Worm (Caenorhabditis elegans) whole organism, L4 larva: Measurements from ENCODE around the gene prp-39.

Experiments
- F10B5.3 ChIP-seq: sonication (generic microtip); optimal IDR thresholded peaks from 2 replicates; lab custom pipeline; 2016; ENCODE audit warnings: mild to moderate bottlenecking, missing genetic modification characterization, missing compliant biosample characterization
- F37D6.2 ChIP-seq: sonication (generic microtip); optimal IDR thresholded peaks from 2 replicates; lab custom pipeline; 2016; ENCODE audit warnings: mild to moderate bottlenecking, missing genetic modification characterization, missing compliant biosample characterization
- T26A8.4 ChIP-seq: fragments of 200-800 bp; sonication (Bioruptor generic); IDR thresholded peaks from 2 replicates; pipeline ENCODE4 v1.3.6; 2022; ENCODE audit warnings: missing genetic modification characterization, missing compliant biosample characterization
- Y48G9A.11 ChIP-seq: fragments of 200-800 bp; sonication (Bioruptor generic); IDR thresholded peaks from 2 replicates; pipeline ENCODE4 v1.3.6; 2022; ENCODE audit warnings: missing genetic modification reagents, missing genetic modification characterization, missing compliant biosample characterization
- Y5F2A.4 ChIP-seq: fragments of 200-800 bp; sonication (Bioruptor generic); optimal IDR thresholded peaks from 2 replicates; lab custom pipeline; 2018; ENCODE audit warnings: mild to moderate bottlenecking, missing genetic modification characterization, missing compliant biosample characterization
- Y75B8A.6 ChIP-seq: fragments of 200-800 bp; sonication (Bioruptor generic); IDR thresholded peaks from 2 replicates; pipeline ENCODE4 v1.3.6; 2022; ENCODE audit warnings: missing genetic modification reagents, missing genetic modification characterization, missing compliant biosample characterization
- ZK337.2 ChIP-seq: fragments of 200-800 bp; sonication (Bioruptor generic); IDR thresholded peaks from 2 replicates; pipeline ENCODE4 v1.3.6; 2022; ENCODE audit warnings: missing genetic modification reagents, missing genetic modification characterization, missing compliant biosample characterization
- aly-2 ChIP-seq: sonication (generic microtip); optimal IDR thresholded peaks from 2 replicates; lab custom pipeline; 2018; ENCODE audit warnings: missing biosample characterization, missing genetic modification characterization
- arid-1 ChIP-seq: fragments of 200-800 bp; sonication (Bioruptor generic); conservative IDR thresholded peaks from 2 replicates; pipeline ENCODE4 v1.3.6; 2022; ENCODE audit warnings: missing genetic modification reagents, missing genetic modification characterization, missing compliant biosample characterization
- ceh-20 ChIP-seq: fragments of 200-800 bp; sonication (Bioruptor generic); IDR thresholded peaks from 2 replicates; pipeline ENCODE4 v1.3.6; 2022; ENCODE audit warnings: missing genetic modification reagents, missing genetic modification characterization, missing compliant biosample characterization
- ceh-28 ChIP-seq: fragments of 150-350 bp; optimal IDR thresholded peaks from 2 replicates; lab custom pipeline; 2014; ENCODE audit warnings: missing biosample characterization, missing genetic modification reagents, missing genetic modification characterization
- ceh-32 ChIP-seq: sonication (generic microtip); optimal IDR thresholded peaks from 2 replicates; lab custom pipeline; 2016; ENCODE audit warnings: mild to moderate bottlenecking, missing genetic modification characterization, missing compliant biosample characterization; ENCODE audit not compliant: poor library complexity
- cey-2 ChIP-seq: sonication (generic microtip); optimal IDR thresholded peaks from 3 replicates; lab custom pipeline; 2017; ENCODE audit warnings: missing genetic modification characterization, mild to moderate bottlenecking, missing compliant biosample characterization, antibody characterized with exemption, borderline replicate concordance; ENCODE audit not compliant: insufficient read depth
- daf-16 ChIP-seq, 3 experiments: sonication (generic microtip); optimal IDR thresholded peaks; 2 replicates each; lab custom pipeline; 2016 to 2017; ENCODE audit warnings: missing genetic modification characterization in 3 of 3, missing genetic modification reagents in 3 of 3, mild to moderate bottlenecking in 2 of 3, missing compliant biosample characterization in 2 of 3, missing biosample characterization in 1 of 3, moderate library complexity in 1 of 3
- dmd-6 ChIP-seq: fragments of 200-800 bp; sonication (Bioruptor generic); IDR thresholded peaks from 2 replicates; pipeline ENCODE4 v1.3.6; 2022; ENCODE audit warnings: missing genetic modification reagents, missing genetic modification characterization, missing compliant biosample characterization
- dpl-1 ChIP-seq: fragments of 150-350 bp; optimal IDR thresholded peaks from 2 replicates; lab custom pipeline; 2014; ENCODE audit warnings: missing biosample characterization, missing genetic modification reagents, missing genetic modification characterization
- duxl-1 ChIP-seq: sonication (generic microtip); optimal IDR thresholded peaks from 2 replicates; lab custom pipeline; 2016; ENCODE audit warnings: mild to moderate bottlenecking, missing genetic modification characterization, moderate library complexity, missing compliant biosample characterization; ENCODE audit not compliant: poor library complexity
- fkh-10 ChIP-seq: fragments of 150-350 bp; optimal IDR thresholded peaks from 2 replicates; lab custom pipeline; 2014; ENCODE audit warnings: missing biosample characterization, missing genetic modification reagents, missing genetic modification characterization
- hif-1 ChIP-seq, 2 experiments: sonication (generic microtip); optimal IDR thresholded peaks; 2 replicates each; lab custom pipeline; 2016 to 2017; ENCODE audit warnings: missing compliant biosample characterization in 2 of 2, missing genetic modification characterization in 2 of 2, missing genetic modification reagents in 2 of 2, missing genotype in 2 of 2, mild to moderate bottlenecking in 1 of 2
- hlh-11 ChIP-seq: fragments of 200-800 bp; sonication (Bioruptor generic); optimal IDR thresholded peaks from 2 replicates; lab custom pipeline; 2018; ENCODE audit warnings: mild to moderate bottlenecking, missing genetic modification characterization, missing compliant biosample characterization
- hmg-1.1 ChIP-seq: fragments of 200-800 bp; sonication (Bioruptor generic); IDR thresholded peaks from 2 replicates; pipeline ENCODE4 v1.3.6; 2022; ENCODE audit warnings: missing genetic modification reagents, missing genetic modification characterization, missing compliant biosample characterization
- jun-1 ChIP-seq: fragments of 150-350 bp; optimal IDR thresholded peaks from 2 replicates; lab custom pipeline; 2014; ENCODE audit warnings: missing biosample characterization, missing genetic modification reagents, missing genetic modification characterization
- lim-7 ChIP-seq: fragments of 200-800 bp; sonication (Bioruptor generic); IDR thresholded peaks from 2 replicates; pipeline ENCODE4 v1.3.6; 2022; ENCODE audit warnings: missing genetic modification characterization, missing compliant biosample characterization
- lin-38 ChIP-seq: fragments of 200-800 bp; sonication (Bioruptor generic); IDR thresholded peaks from 2 replicates; pipeline ENCODE4 v1.3.6; 2022; ENCODE audit warnings: missing genetic modification reagents, missing genetic modification characterization, missing compliant biosample characterization
- madf-5 ChIP-seq, 2 experiments: fragments of 200-800 bp; sonication (Bioruptor generic); IDR thresholded peaks; 2 replicates each; pipeline ENCODE4 v1.3.6; 2022; ENCODE audit warnings: missing compliant biosample characterization in 2 of 2, missing genetic modification characterization in 2 of 2
- madf-9 ChIP-seq: fragments of 200-800 bp; sonication (Bioruptor generic); conservative IDR thresholded peaks from 2 replicates; pipeline ENCODE4 v1.3.6; 2022; ENCODE audit warnings: missing genetic modification reagents, missing genetic modification characterization, missing compliant biosample characterization
- mdl-1 ChIP-seq, 2 experiments: fragments of 150-350 bp in 1 of 2; sonication (generic microtip) in 1 of 2; optimal IDR thresholded peaks; 2 replicates each; lab custom pipeline; 2014 to 2017; ENCODE audit warnings: missing biosample characterization in 2 of 2, missing genetic modification characterization in 2 of 2
- mep-1 ChIP-seq: fragments of 150-350 bp; sonication (generic microtip); optimal IDR thresholded peaks from 3 replicates; lab custom pipeline; 2014; ENCODE audit warnings: missing biosample characterization, missing genetic modification characterization
- mes-2 ChIP-seq: sonication (generic microtip); optimal IDR thresholded peaks from 2 replicates; lab custom pipeline; 2016; ENCODE audit warnings: missing genotype, mild to moderate bottlenecking, missing genetic modification characterization, missing compliant biosample characterization; ENCODE audit not compliant: poor library complexity, severe bottlenecking
- mxl-3 ChIP-seq: fragments of 200-800 bp; sonication (Bioruptor generic); optimal IDR thresholded peaks from 2 replicates; lab custom pipeline; 2018; ENCODE audit warnings: mild to moderate bottlenecking, missing genetic modification characterization, missing compliant biosample characterization
- nhr-102 ChIP-seq: sonication (generic microtip); optimal IDR thresholded peaks from 2 replicates; lab custom pipeline; 2016; ENCODE audit warnings: mild to moderate bottlenecking, missing genetic modification characterization, moderate library complexity, missing compliant biosample characterization
- nhr-111 ChIP-seq: fragments of 200-800 bp; sonication (Bioruptor generic); optimal IDR thresholded peaks from 2 replicates; lab custom pipeline; 2018; ENCODE audit warnings: mild to moderate bottlenecking, missing genetic modification characterization, missing compliant biosample characterization
- nhr-28 ChIP-seq: fragments of 150-350 bp; optimal IDR thresholded peaks from 2 replicates; lab custom pipeline; 2014; ENCODE audit warnings: missing biosample characterization, missing genetic modification characterization
- nhr-41 ChIP-seq: fragments of 200-800 bp; sonication (Bioruptor generic); IDR thresholded peaks from 2 replicates; pipeline ENCODE4 v1.3.6; 2022; ENCODE audit warnings: missing genetic modification reagents, missing genetic modification characterization, missing compliant biosample characterization
- nhr-48 ChIP-seq: sonication (generic microtip); optimal IDR thresholded peaks from 2 replicates; lab custom pipeline; 2016; ENCODE audit warnings: mild to moderate bottlenecking, missing genetic modification characterization, missing compliant biosample characterization
- nhr-6 ChIP-seq: fragments of 150-350 bp; optimal IDR thresholded peaks from 2 replicates; lab custom pipeline; 2014; ENCODE audit warnings: missing biosample characterization, missing genetic modification characterization
- nhr-77 ChIP-seq: fragments of 150-350 bp; optimal IDR thresholded peaks from 2 replicates; lab custom pipeline; 2014; ENCODE audit warnings: missing biosample characterization, missing genetic modification characterization
- pqm-1 ChIP-seq: sonication (generic microtip); optimal IDR thresholded peaks from 2 replicates; lab custom pipeline; 2017; ENCODE audit warnings: missing biosample characterization, missing genetic modification characterization
- rbr-2 ChIP-seq: sonication (generic microtip); optimal IDR thresholded peaks from 2 replicates; lab custom pipeline; 2016; ENCODE audit warnings: missing genotype, missing genetic modification characterization, missing compliant biosample characterization
- sdz-12 ChIP-seq: fragments of 200-800 bp; sonication (Bioruptor generic); optimal IDR thresholded peaks from 2 replicates; lab custom pipeline; 2018; ENCODE audit warnings: mild to moderate bottlenecking, missing genetic modification characterization, missing compliant biosample characterization
- skn-1 ChIP-seq: fragments of 150-350 bp; optimal IDR thresholded peaks from 2 replicates; lab custom pipeline; 2014; ENCODE audit warnings: missing biosample characterization, missing genetic modification characterization
- tag-97 ChIP-seq: fragments of 200-800 bp; sonication (Bioruptor generic); IDR thresholded peaks from 2 replicates; pipeline ENCODE4 v1.3.6; 2022; ENCODE audit warnings: missing genetic modification characterization, missing compliant biosample characterization
- unc-130 ChIP-seq: sonication (generic microtip); optimal IDR thresholded peaks from 2 replicates; lab custom pipeline; 2016; ENCODE audit warnings: missing genetic modification reagents, missing genetic modification characterization, missing compliant biosample characterization
- unc-39 ChIP-seq: sonication (generic microtip); optimal IDR thresholded peaks from 2 replicates; lab custom pipeline; 2017; ENCODE audit warnings: missing biosample characterization, missing genetic modification characterization
- unc-62 ChIP-seq, 3 experiments: fragments of 150-350 bp in 1 of 3; sonication (generic microtip); optimal IDR thresholded peaks in 2 of 3; peaks in 1 of 3; 1 replicate in 1 of 3; 2 replicates in 2 of 3; lab custom pipeline; 2014 to 2017; ENCODE audit warnings: missing biosample characterization in 3 of 3, missing genetic modification characterization in 3 of 3, missing genetic modification reagents in 3 of 3, missing genotype in 1 of 3
- vab-7 ChIP-seq: fragments of 200-800 bp; sonication (Bioruptor generic); IDR thresholded peaks from 2 replicates; pipeline ENCODE4 v1.3.6; 2022; ENCODE audit warnings: missing genetic modification reagents, missing genetic modification characterization, missing compliant biosample characterization

The prp-39 gene

ce11 chrV:5653990-5654499 is 28.4 kb downstream of the prp-39 start, which contains the start of gene hex-2:
Gene hex-2, plus strand, starts transcription at chrV:5654449.
- TF ChIP-seq pqm-1: peak; percentile 88
- TF ChIP-seq nhr-6 (tag; lab: Kevin White, UChicago): peak; percentile 27
- TF ChIP-seq mep-1 (tag; lab: Kevin White, UChicago): no peak
- TF ChIP-seq unc-62 (GFP tag; optimal IDR thresholded peaks at IDR 0.05 in 1 of 2; lab: Kevin White, UChicago): peak in 1 of 2 experiments; percentile 33
- TF ChIP-seq unc-62 (tag; optimal IDR thresholded peaks at IDR 0.05; lab: Kevin White, UChicago): no peak
- no peak for TF ChIP-seq daf-16 (GFP tag; optimal IDR thresholded peaks at IDR 0.05; lab: Kevin White, UChicago)
- TF ChIP-seq daf-16 (tag; optimal IDR thresholded peaks at IDR 0.05; lab: Kevin White, UChicago): peak; percentile 55
- TF ChIP-seq nhr-28 (tag; lab: Kevin White, UChicago): peak; percentile 37
- TF ChIP-seq, all 104 proteins: peak for 5

ce11 chrV:5651905-5652304 is 30.5 kb downstream of the prp-39 start:
- TF ChIP-seq tag-97 (GFP tag; lab: Robert Waterston, UW) (no peak), nhr-48 (tag; lab: Kevin White, UChicago) (no peak), F10B5.3 (no peak), ZK337.2 (no peak), cey-2 (tag; lab: Kevin White, UChicago) (no peak), hif-1 (tag; optimal IDR thresholded peaks at IDR 0.05; lab: Kevin White, UChicago) (no peak), unc-39 (no peak), lin-38 (GFP tag; lab: Robert Waterston, UW) (no peak)

DNA sequence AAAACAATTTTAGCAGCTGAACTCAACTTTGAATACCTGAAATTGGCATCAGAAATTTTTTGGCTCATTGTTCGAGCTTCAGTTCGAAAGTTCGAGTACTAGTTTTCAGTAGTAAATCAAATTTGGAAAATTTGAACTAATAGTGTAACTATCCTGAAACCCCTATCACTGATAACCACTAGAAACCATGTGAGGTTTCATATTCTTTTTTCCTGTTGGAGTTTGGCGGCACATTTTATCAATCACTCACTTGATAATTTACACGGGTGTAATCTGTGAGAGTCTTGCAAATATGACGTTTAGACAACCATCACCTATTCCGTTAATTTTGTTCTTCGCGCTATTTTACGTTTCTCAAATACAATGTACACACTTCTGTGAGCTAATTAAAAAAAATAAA is 35.1 kb downstream of the prp-39 start, which contains the start of gene C14C11.4:
C14C11.4 (plus strand) TSS at position 252 of the 400 bp plus-strand sequence.
- TF ChIP-seq madf-5 (GFP tag; IDR thresholded peaks at IDR 0.05; lab: Robert Waterston, UW) (no peak), mxl-3 (GFP tag; lab: Kevin White, UChicago) (peak; percentile 52), vab-7 (GFP tag; lab: Robert Waterston, UW) (no peak), skn-1 (tag; lab: Kevin White, UChicago) (no peak), madf-9 (no peak), duxl-1 (tag; lab: Kevin White, UChicago) (no peak), rbr-2 (tag; lab: Kevin White, UChicago) (no peak), Y5F2A.4 (no peak), mes-2 (tag; lab: Kevin White, UChicago) (no peak), mdl-1 (tag; optimal IDR thresholded peaks at IDR 0.05; lab: Kevin White, UChicago) (peak in 1 of 2 experiments; percentile 4), sdz-12 (GFP tag; lab: Kevin White, UChicago) (no peak), ceh-20 (GFP tag; lab: Robert Waterston, UW) (no peak), T26A8.4 (GFP tag; lab: Robert Waterston, UW) (no peak), hmg-1.1 (no peak), F37D6.2 (no peak), aly-2 (no peak), nhr-41 (GFP tag; lab: Robert Waterston, UW) (no peak), arid-1 (GFP tag; lab: Robert Waterston, UW) (no peak), nhr-102 (tag; lab: Kevin White, UChicago) (no peak), lim-7 (no peak), jun-1 (tag; lab: Kevin White, UChicago) (no peak), Y75B8A.6 (GFP tag; lab: Robert Waterston, UW) (no peak), dpl-1 (GFP tag; lab: Kevin White, UChicago) (no peak), fkh-10 (no peak), nhr-111 (no peak), ceh-28 (tag; lab: Kevin White, UChicago) (no peak), pqm-1 (peak; percentile 77), dmd-6 (peak; percentile 65), hlh-11 (tag; lab: Kevin White, UChicago) (peak; percentile 38), ceh-32 (tag; lab: Kevin White, UChicago) (no peak), ZK337.2 (no peak), Y48G9A.11 (GFP tag; lab: Robert Waterston, UW) (no peak), nhr-28 (tag; lab: Kevin White, UChicago) (peak; percentile 75), unc-130 (GFP tag; lab: Kevin White, UChicago) (no peak), nhr-77 (tag; lab: Kevin White, UChicago) (no peak)
